Worm (Caenorhabditis elegans) whole organism, late embryonic: ENCODE measurements around the gene C34E11.2.

Source experiments
- ceh-24 ChIP-seq: sonication (generic microtip); optimal IDR thresholded peaks from 2 replicates; lab custom pipeline; 2016; ENCODE audit warnings: mild to moderate bottlenecking, missing genetic modification characterization, missing compliant biosample characterization
- ceh-45 ChIP-seq: fragments of 200-800 bp; sonication (Bioruptor generic); IDR thresholded peaks from 2 replicates; pipeline ENCODE4 v1.3.6; 2022; ENCODE audit warnings: missing genetic modification reagents, missing genetic modification characterization, missing compliant biosample characterization
- dve-1 ChIP-seq: sonication (generic microtip); optimal IDR thresholded peaks from 2 replicates; lab custom pipeline; 2017; ENCODE audit warnings: antibody characterized with exemption, mild to moderate bottlenecking, missing genetic modification characterization, missing compliant biosample characterization
- hlh-6 ChIP-seq: sonication (generic microtip); optimal IDR thresholded peaks from 2 replicates; lab custom pipeline; 2016; ENCODE audit warnings: missing genotype, missing genetic modification characterization, missing compliant biosample characterization
- nfya-1 ChIP-seq: sonication (generic microtip); optimal IDR thresholded peaks from 2 replicates; lab custom pipeline; 2017; ENCODE audit warnings: missing genetic modification characterization, mild to moderate bottlenecking, missing compliant biosample characterization, antibody characterized with exemption, moderate library complexity
- nhr-11 ChIP-seq: fragments of 150-350 bp; optimal IDR thresholded peaks from 2 replicates; lab custom pipeline; 2014; ENCODE audit warnings: missing biosample characterization, missing genetic modification characterization
- pha-4 ChIP-seq: fragments of 150-350 bp; optimal IDR thresholded peaks from 2 replicates; lab custom pipeline; 2018; ENCODE audit warnings: missing biosample characterization, missing genetic modification reagents, missing genetic modification characterization
- pqm-1 ChIP-seq: sonication (generic microtip); optimal IDR thresholded peaks from 2 replicates; lab custom pipeline; 2016; ENCODE audit warnings: missing genetic modification characterization, missing compliant biosample characterization
- unc-42 ChIP-seq: sonication (generic microtip); optimal IDR thresholded peaks from 2 replicates; lab custom pipeline; 2016; ENCODE audit warnings: missing genotype, missing genetic modification characterization, missing compliant biosample characterization
- unc-86 ChIP-seq: sonication (generic microtip); optimal IDR thresholded peaks from 2 replicates; lab custom pipeline; 2016; ENCODE audit warnings: missing genetic modification characterization, missing compliant biosample characterization

- TF ChIP-seq hlh-6 (tag; lab: Kevin White, UChicago), result no peak
- no peak for TF ChIP-seq dve-1
- TF ChIP-seq nhr-11 (tag; lab: Kevin White, UChicago), result no peak
- TF ChIP-seq ceh-24, result no peak
- TF ChIP-seq ceh-45, result no peak
- TF ChIP-seq pha-4 (tag; lab: Kevin White, UChicago), result no peak
- TF ChIP-seq unc-42, result no peak
- TF ChIP-seq pqm-1, result no peak
- TF ChIP-seq nfya-1, result no peak
- TF ChIP-seq unc-86 (tag; lab: Kevin White, UChicago), result no peak
Measured at ce11 chrX:11856214-11856613, 41.7 kb upstream of the C34E11.2 start.
